Worm (Caenorhabditis elegans): ENCODE measurements around the gene gsto-1.
A peak's percentile ranks its signal among the peaks of the same experiment; 100 is the strongest.

Gene gsto-1

ce11 chrIII:7911621-7912020 lies 35.2 kb downstream of the gsto-1 start, which contains the start of gene ZK688.7 (continued):
- TF ChIP-seq ceh-63 (GFP tag; optimal IDR thresholded peaks at IDR 0.05), result no peak
- no peak for TF ChIP-seq aha-1 (tag; optimal IDR thresholded peaks at IDR 0.05)
- TF ChIP-seq sup-37 (GFP tag; optimal IDR thresholded peaks at IDR 0.05), result no peak
- TF ChIP-seq fkh-10 (GFP tag; optimal IDR thresholded peaks at IDR 0.05), result no peak
- TF ChIP-seq dsc-1 (tag; optimal IDR thresholded peaks at IDR 0.05), result no peak
- TF ChIP-seq ztf-4 (tag; optimal IDR thresholded peaks at IDR 0.05), result no peak
- no peak for TF ChIP-seq C34B4.2 (tag; optimal IDR thresholded peaks at IDR 0.05)
- TF ChIP-seq nhr-19 (GFP tag; conservative IDR thresholded peaks at IDR 0.05), result no peak
- no peak for TF ChIP-seq ets-5 (GFP tag; IDR thresholded peaks at IDR 0.05)
- peak; percentile 51 for TF ChIP-seq mep-1 (tag; optimal IDR thresholded peaks at IDR 0.05)
- peak; percentile 66 for TF ChIP-seq nhr-85 (tag)
- no peak for TF ChIP-seq pag-3 (tag; optimal IDR thresholded peaks at IDR 0.05; ENCODE audit: borderline replicate concordance, insufficient read depth)
- no peak for TF ChIP-seq unc-130 (tag; optimal IDR thresholded peaks at IDR 0.05)
- no peak for TF ChIP-seq fkh-8 (tag; optimal IDR thresholded peaks at IDR 0.05)
- TF ChIP-seq pax-3 (tag; optimal IDR thresholded peaks at IDR 0.05), result no peak
- no peak for TF ChIP-seq hpl-2 (GFP tag; optimal IDR thresholded peaks at IDR 0.05)
- TF ChIP-seq tbx-2 (tag; optimal IDR thresholded peaks at IDR 0.05), result no peak
- no peak for TF ChIP-seq unc-98 (GFP tag; IDR thresholded peaks at IDR 0.05)
- TF ChIP-seq fkh-4 (tag; optimal IDR thresholded peaks at IDR 0.05; ENCODE audit: borderline replicate concordance), result no peak
- no peak for TF ChIP-seq unc-62 (GFP tag; optimal IDR thresholded peaks at IDR 0.05)
- no peak for TF ChIP-seq sox-4 (tag; optimal IDR thresholded peaks at IDR 0.05)
- TF ChIP-seq zip-4 (GFP tag; optimal IDR thresholded peaks at IDR 0.05), result no peak
- no peak for TF ChIP-seq fos-1 (tag; optimal IDR thresholded peaks at IDR 0.05)
- no peak for TF ChIP-seq ceh-90 (tag; optimal IDR thresholded peaks at IDR 0.05)
- no peak for TF ChIP-seq nhr-77 (tag; optimal IDR thresholded peaks at IDR 0.05)
- no peak for TF ChIP-seq irx-1 (tag; optimal IDR thresholded peaks at IDR 0.05)
- peak; percentile 70 for TF ChIP-seq snu-23 (GFP tag; optimal IDR thresholded peaks at IDR 0.05)
- no peak for TF ChIP-seq sptf-1 (tag; optimal IDR thresholded peaks at IDR 0.05)
- TF ChIP-seq lin-14 (GFP tag; optimal IDR thresholded peaks at IDR 0.05), result peak; percentile 81
- no peak for TF ChIP-seq aly-2 (tag; optimal IDR thresholded peaks at IDR 0.05)
- no peak for TF ChIP-seq nhr-47 (tag; optimal IDR thresholded peaks at IDR 0.05)
- no peak for TF ChIP-seq unc-86 (tag; optimal IDR thresholded peaks at IDR 0.05)
- TF ChIP-seq tlp-1 (tag; optimal IDR thresholded peaks at IDR 0.05), result no peak
- no peak for TF ChIP-seq xbp-1 (tag; optimal IDR thresholded peaks at IDR 0.05)
- TF ChIP-seq nhr-90 (tag; optimal IDR thresholded peaks at IDR 0.05; ENCODE audit: poor library complexity), result peak; percentile 11
- TF ChIP-seq C04F5.9 (tag; optimal IDR thresholded peaks at IDR 0.05), result no peak
- TF ChIP-seq elt-2 (tag; optimal IDR thresholded peaks at IDR 0.05), result no peak
- no peak for TF ChIP-seq nhr-28 (tag; optimal IDR thresholded peaks at IDR 0.05)
- no peak for TF ChIP-seq nhr-237 (tag; optimal IDR thresholded peaks at IDR 0.05)
- peak; percentile 1 to 30 for TF ChIP-seq efl-1 (optimal IDR thresholded peaks at IDR 0.05)
- peak; percentile 19 to 71 for TF ChIP-seq efl-1 (GFP tag; optimal IDR thresholded peaks at IDR 0.05 in 1 of 2)
- peak in 1 of 6 experiments; percentile 63 for TF ChIP-seq elt-3 (tag; optimal IDR thresholded peaks at IDR 0.05)
- no peak for TF ChIP-seq swsn-7 (tag; optimal IDR thresholded peaks at IDR 0.05)

- TF ChIP-seq ceh-90 (tag; optimal IDR thresholded peaks at IDR 0.05) (no peak), mdl-1 (tag; optimal IDR thresholded peaks at IDR 0.05) (no peak), nhr-71 (tag; optimal IDR thresholded peaks at IDR 0.05) (no peak), unc-86 (tag; optimal IDR thresholded peaks at IDR 0.05) (no peak), rnt-1 (tag; optimal IDR thresholded peaks at IDR 0.05) (no peak), nhr-20 (tag; optimal IDR thresholded peaks at IDR 0.05) (no peak), efl-1 (optimal IDR thresholded peaks at IDR 0.05) (no peak), efl-1 (GFP tag; optimal IDR thresholded peaks at IDR 0.05 in 1 of 2) (peak in 1 of 2 experiments; percentile 52), zip-4 (GFP tag; optimal IDR thresholded peaks at IDR 0.05) (no peak)
Measured at ce11 chrIII:7909263-7909662, 37.6 kb downstream of the gsto-1 start, which contains the start of gene ZK688.1. Gene ZK688.1 (plus strand): TSS chrIII:7909563.
